Fruit fly (Drosophila melanogaster) whole organism, embryonic: ENCODE data around the gene CG8349.

Source experiments
- Atf3 ChIP-seq: fragments of 200-800 bp; sonication (Bioruptor generic); optimal IDR thresholded peaks from 3 replicates; lab custom pipeline; 2016; ENCODE audit warnings: missing biosample characterization, missing genetic modification characterization
- CG12236 ChIP-seq: fragments of 200-800 bp; sonication (Bioruptor generic); optimal IDR thresholded peaks from 2 replicates; lab custom pipeline; 2016; ENCODE audit warnings: missing biosample characterization, missing genetic modification characterization
- CG7963 ChIP-seq: fragments of 200-800 bp; sonication (Bioruptor generic); IDR thresholded peaks from 3 replicates; pipeline ENCODE4 v1.3.6; 2022; ENCODE audit warnings: missing biosample characterization, missing genetic modification characterization; ENCODE audit not compliant: partially characterized antibody
- CG9727 ChIP-seq: fragments of 200-800 bp; sonication (Bioruptor generic); optimal IDR thresholded peaks from 3 replicates; lab custom pipeline; 2017; ENCODE audit warnings: missing biosample characterization, mild to moderate bottlenecking, missing genetic modification characterization
- Gug ChIP-seq: fragments of 200-800 bp; sonication (Bioruptor generic); IDR thresholded peaks from 4 replicates; pipeline ENCODE4 v1.3.6; 2022; ENCODE audit warnings: missing biosample characterization, missing genetic modification characterization
- YL-1 ChIP-seq: fragments of 200-800 bp; sonication (Bioruptor generic); optimal IDR thresholded peaks from 3 replicates; lab custom pipeline; 2017; ENCODE audit warnings: missing biosample characterization, mild to moderate bottlenecking, missing genetic modification characterization
- disco-r ChIP-seq: fragments of 200-800 bp; sonication (Bioruptor generic); optimal IDR thresholded peaks from 2 replicates; lab custom pipeline; 2016; ENCODE audit warnings: missing biosample characterization, missing genetic modification characterization
- fd96Cb ChIP-seq: fragments of 200-800 bp; sonication (Bioruptor generic); optimal IDR thresholded peaks from 2 replicates; lab custom pipeline; 2018; ENCODE audit warnings: missing biosample characterization, mild to moderate bottlenecking, missing genetic modification characterization, moderate library complexity
- lola ChIP-seq, 3 experiments: fragments of >200 bp in 2 of 3; fragments of 200-800 bp in 1 of 3; sonication (Bioruptor generic) in 1 of 3; optimal IDR thresholded peaks; 2 replicates each; lab custom pipeline; 2017 to 2019; ENCODE audit warnings: missing biosample characterization in 3 of 3, missing genetic modification characterization in 3 of 3, mild to moderate bottlenecking in 1 of 3, moderate library complexity in 1 of 3
- sd ChIP-seq: fragments of 200-800 bp; sonication (Bioruptor generic); optimal IDR thresholded peaks from 3 replicates; lab custom pipeline; 2018; ENCODE audit warnings: missing biosample characterization, mild to moderate bottlenecking, missing genetic modification characterization, moderate library complexity
- sr ChIP-seq: fragments of 200-800 bp; sonication (Bioruptor generic); IDR thresholded peaks from 3 replicates; pipeline ENCODE4 v1.3.6; 2022; ENCODE audit warnings: missing biosample characterization, missing genetic modification characterization

DNA sequence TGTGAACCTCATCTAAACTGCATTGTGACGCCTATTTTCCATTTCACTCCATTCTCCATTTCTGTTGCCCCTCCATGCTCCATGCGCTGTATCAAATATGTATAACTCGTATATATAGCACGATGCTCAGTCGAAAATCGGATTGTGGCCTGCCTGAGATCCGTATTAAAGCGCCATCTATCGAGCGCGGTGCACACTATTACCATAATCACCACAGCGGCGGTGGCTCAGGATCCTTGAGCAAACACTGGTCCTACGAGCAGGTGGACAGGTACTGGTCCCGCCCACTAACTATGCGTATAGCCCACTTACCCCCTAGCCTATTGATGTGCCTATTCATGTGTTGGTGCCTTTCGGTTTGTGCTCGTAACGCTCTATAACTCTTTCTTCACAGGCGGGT lies 30.7 kb upstream of the CG8349 start:
- TF ChIP-seq lola (GFP tag; optimal IDR thresholded peaks at IDR 0.05; lab: Kevin White, UChicago) (no peak), YL-1 (GFP tag; lab: Kevin White, UChicago) (no peak), CG9727 (GFP tag; lab: Kevin White, UChicago) (no peak), fd96Cb (no peak), sd (tag; lab: Kevin White, UChicago) (no peak), sr (GFP tag; lab: Robert Waterston, UW) (no peak), CG12236 (no peak), CG7963 (no peak), Atf3 (GFP tag; lab: Kevin White, UChicago) (no peak), disco-r (GFP tag; lab: Kevin White, UChicago) (no peak), Gug (GFP tag; lab: Robert Waterston, UW) (no peak)
